Worm (Caenorhabditis elegans) whole organism, L4 larva: ENCODE data around the gene irg-4.

Source experiments
- egl-27 ChIP-seq: sonication (generic microtip); optimal IDR thresholded peaks from 3 replicates; lab custom pipeline; 2017; ENCODE audit warnings: missing biosample characterization, missing genetic modification reagents, missing genetic modification characterization
- fos-1 ChIP-seq: fragments of 150-350 bp; optimal IDR thresholded peaks from 2 replicates; lab custom pipeline; 2014; ENCODE audit warnings: missing biosample characterization, missing genetic modification characterization
- nhr-237 ChIP-seq: sonication (generic microtip); optimal IDR thresholded peaks from 2 replicates; lab custom pipeline; 2017; ENCODE audit warnings: missing biosample characterization, missing genetic modification characterization

ce11 chrIV:12417536-12418195 is 18.0 kb upstream of the irg-4 start, which contains the start of gene F08G5.3:
- TF ChIP-seq nhr-237 (no peak), fos-1 (no peak), egl-27 (tag; lab: Kevin White, UChicago) (no peak)
